Fruit fly (Drosophila melanogaster): ENCODE data around the gene CG1910.

DNA sequence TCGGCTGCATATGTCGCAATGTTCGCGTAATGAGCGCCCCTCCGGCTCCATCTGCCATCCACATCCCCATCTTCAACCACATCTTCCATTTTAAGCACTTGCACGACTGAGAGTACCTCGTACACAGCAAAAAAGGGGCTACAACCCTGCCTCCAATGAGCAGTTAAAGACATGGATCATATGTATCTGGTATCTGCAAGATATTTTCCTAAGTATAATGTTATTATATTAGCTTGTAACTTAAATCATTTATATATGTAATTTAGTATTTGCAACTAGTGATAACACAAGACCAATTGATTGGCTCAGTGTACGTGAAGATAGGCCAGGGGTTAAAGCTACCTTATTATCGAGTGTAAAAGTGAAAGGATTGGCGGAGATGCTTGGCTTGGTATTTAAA, 15.2 kb downstream of the CG1910 start:
- TF ChIP-seq Hr38 (GFP tag; optimal IDR thresholded peaks at IDR 0.05) = no peak
- peak; percentile 68 for TF ChIP-seq pdm3 (GFP tag; optimal IDR thresholded peaks at IDR 0.05)
- TF ChIP-seq Eip78C (GFP tag) = peak; percentile 95

All from whole organism, prepupa.